Fruit fly (Drosophila melanogaster) whole organism, embryonic: ENCODE data around the gene CG31817.
A peak's percentile ranks its signal among the peaks of the same experiment; 100 is the strongest.

Experiments
- CG10565 ChIP-seq: fragments of 200-800 bp; sonication (Bioruptor generic); optimal IDR thresholded peaks from 3 replicates; lab custom pipeline; 2016; ENCODE audit warnings: missing biosample characterization, mild to moderate bottlenecking, missing genetic modification characterization
- CG12391 ChIP-seq: fragments of 200-800 bp; sonication (Bioruptor generic); optimal IDR thresholded peaks from 3 replicates; lab custom pipeline; 2018; ENCODE audit warnings: missing biosample characterization, mild to moderate bottlenecking, missing genetic modification characterization, moderate library complexity
- CG12659 ChIP-seq: fragments of 200-800 bp; sonication (Bioruptor generic); optimal IDR thresholded peaks from 3 replicates; lab custom pipeline; 2017; ENCODE audit warnings: mild to moderate bottlenecking, missing biosample characterization, missing genetic modification reagents, missing genetic modification characterization
- CG12769 ChIP-seq: fragments of 200-800 bp; sonication (Bioruptor generic); optimal IDR thresholded peaks from 2 replicates; lab custom pipeline; 2019; ENCODE audit warnings: missing biosample characterization, mild to moderate bottlenecking, missing genetic modification characterization, moderate library complexity
- CG14710 ChIP-seq: fragments of 200-800 bp; sonication (Bioruptor generic); optimal IDR thresholded peaks from 3 replicates; lab custom pipeline; 2019; ENCODE audit warnings: missing biosample characterization, mild to moderate bottlenecking, missing genetic modification characterization, moderate library complexity
- CG17361 ChIP-seq: fragments of 200-800 bp; sonication (Bioruptor generic); IDR thresholded peaks from 3 replicates; pipeline ENCODE4 v1.3.6; 2022; ENCODE audit warnings: missing biosample characterization, missing genetic modification characterization
- CG17385 ChIP-seq: fragments of 200-800 bp; sonication (Bioruptor generic); optimal IDR thresholded peaks from 3 replicates; lab custom pipeline; 2018; ENCODE audit warnings: missing biosample characterization, mild to moderate bottlenecking, missing genetic modification characterization
- CG17802 ChIP-seq: fragments of 200-800 bp; sonication (Bioruptor generic); optimal IDR thresholded peaks from 2 replicates; lab custom pipeline; 2018; ENCODE audit warnings: missing biosample characterization, mild to moderate bottlenecking, missing genetic modification characterization, moderate library complexity
- CG18619 ChIP-seq: fragments of 200-800 bp; sonication (Bioruptor generic); optimal IDR thresholded peaks from 3 replicates; lab custom pipeline; 2017; ENCODE audit warnings: missing biosample characterization, mild to moderate bottlenecking, missing genetic modification characterization
- CG31365 ChIP-seq: fragments of 200-800 bp; sonication (Bioruptor generic); optimal IDR thresholded peaks from 2 replicates; lab custom pipeline; 2018; ENCODE audit warnings: missing biosample characterization, mild to moderate bottlenecking, missing genetic modification characterization
- CG32532 ChIP-seq: fragments of 200-800 bp; sonication (Bioruptor generic); IDR thresholded peaks from 2 replicates; pipeline ENCODE4 v1.3.6; 2022; ENCODE audit warnings: missing biosample characterization, missing genetic modification characterization
- CG34376 ChIP-seq: fragments of 200-800 bp; sonication (Bioruptor generic); optimal IDR thresholded peaks from 2 replicates; lab custom pipeline; 2018; ENCODE audit warnings: missing biosample characterization, mild to moderate bottlenecking, missing genetic modification characterization
- CG4328 ChIP-seq: fragments of 200-800 bp; sonication (Bioruptor generic); optimal IDR thresholded peaks from 3 replicates; lab custom pipeline; 2017; ENCODE audit warnings: missing biosample characterization, missing genetic modification reagents, missing genetic modification characterization
- CG43689 ChIP-seq: fragments of 200-800 bp; sonication (Bioruptor generic); IDR thresholded peaks from 2 replicates; pipeline ENCODE4 v1.3.6; 2022; ENCODE audit warnings: missing biosample characterization, missing genetic modification characterization
- CG7786 ChIP-seq: fragments of 200-800 bp; sonication (Bioruptor generic); optimal IDR thresholded peaks from 2 replicates; lab custom pipeline; 2016; ENCODE audit warnings: missing biosample characterization, missing genetic modification characterization
- CG8359 ChIP-seq: fragments of 200-800 bp; sonication (Bioruptor generic); optimal IDR thresholded peaks from 2 replicates; lab custom pipeline; 2017; ENCODE audit warnings: missing biosample characterization, mild to moderate bottlenecking, missing genetic modification characterization, borderline replicate concordance
- CG9932 ChIP-seq: fragments of 200-800 bp; sonication (Bioruptor generic); IDR thresholded peaks from 2 replicates; pipeline ENCODE4 v1.3.6; 2022; ENCODE audit warnings: missing biosample characterization, missing genetic modification characterization
- Gug ChIP-seq: fragments of 200-800 bp; sonication (Bioruptor generic); IDR thresholded peaks from 4 replicates; pipeline ENCODE4 v1.3.6; 2022; ENCODE audit warnings: missing biosample characterization, missing genetic modification characterization
- HmgZ ChIP-seq: fragments of 200-800 bp; sonication (Bioruptor generic); optimal IDR thresholded peaks from 2 replicates; lab custom pipeline; 2018; ENCODE audit warnings: missing biosample characterization, mild to moderate bottlenecking, missing genetic modification characterization
- Hr3 ChIP-seq: fragments of 200-800 bp; sonication (Bioruptor generic); optimal IDR thresholded peaks from 3 replicates; lab custom pipeline; 2016; ENCODE audit warnings: missing biosample characterization, missing genetic modification characterization
- Med ChIP-seq: fragments of 200-800 bp; sonication (Bioruptor generic); peaks from one replicate; lab custom pipeline; 2016; ENCODE audit warnings: missing biosample characterization, missing genetic modification characterization, mild to moderate bottlenecking, inconsistent platforms, moderate library complexity
- Nf-YC ChIP-seq: fragments of 200-800 bp; optimal IDR thresholded peaks from 3 replicates; lab custom pipeline; 2019; ENCODE audit warnings: missing biosample characterization, mild to moderate bottlenecking, missing genetic modification characterization, moderate library complexity
- Opbp ChIP-seq: fragments of 200-800 bp; sonication (Bioruptor generic); IDR thresholded peaks from 3 replicates; pipeline ENCODE4 v1.3.6; 2022; ENCODE audit warnings: missing biosample characterization, missing genetic modification characterization; ENCODE audit not compliant: partially characterized antibody
- Ravus ChIP-seq: fragments of 200-800 bp; sonication (Bioruptor generic); IDR thresholded peaks from 2 replicates; pipeline ENCODE4 v1.3.6; 2022; ENCODE audit warnings: missing biosample characterization, missing genetic modification characterization
- Six4 ChIP-seq: fragments of 200-800 bp; sonication (Bioruptor generic); optimal IDR thresholded peaks from 2 replicates; lab custom pipeline; 2016; ENCODE audit warnings: missing biosample characterization, missing genetic modification characterization
- Sry-δ ChIP-seq: fragments of 200-800 bp; sonication (Bioruptor generic); optimal IDR thresholded peaks from 2 replicates; lab custom pipeline; 2016; ENCODE audit warnings: missing biosample characterization, missing genetic modification characterization
- bab2 ChIP-seq: fragments of 200-800 bp; sonication (Bioruptor generic); optimal IDR thresholded peaks from 2 replicates; lab custom pipeline; 2016; ENCODE audit warnings: missing biosample characterization, missing genetic modification characterization
- bsh ChIP-seq, 2 experiments: fragments of 200-800 bp; sonication (Bioruptor generic); optimal IDR thresholded peaks; 2 replicates each; lab custom pipeline; 2017 to 2018; ENCODE audit warnings: mild to moderate bottlenecking in 2 of 2, missing biosample characterization in 2 of 2, missing genetic modification characterization in 2 of 2, moderate library complexity in 1 of 2
- chinmo ChIP-seq: fragments of 200-800 bp; sonication (Bioruptor generic); IDR thresholded peaks from 4 replicates; pipeline ENCODE4 v1.3.6; 2022; ENCODE audit warnings: missing biosample characterization, missing genetic modification characterization; ENCODE audit not compliant: partially characterized antibody
- ci ChIP-seq: fragments of 200-800 bp; sonication (Bioruptor generic); IDR thresholded peaks from 3 replicates; pipeline ENCODE4 v1.3.6; 2022; ENCODE audit warnings: missing biosample characterization, missing genetic modification characterization
- croc ChIP-seq: fragments of 200-800 bp; sonication (Bioruptor generic); conservative IDR thresholded peaks from 3 replicates; pipeline ENCODE4 v1.3.6; 2022; ENCODE audit warnings: missing biosample characterization, missing genetic modification characterization
- danr ChIP-seq: fragments of 200-800 bp; sonication (Bioruptor generic); IDR thresholded peaks from 2 replicates; pipeline ENCODE4 v1.3.6; 2022; ENCODE audit warnings: missing biosample characterization, missing genetic modification characterization
- dmrt99B ChIP-seq: fragments of 200-800 bp; sonication (Bioruptor generic); optimal IDR thresholded peaks from 2 replicates; lab custom pipeline; 2018; ENCODE audit warnings: missing biosample characterization, mild to moderate bottlenecking, missing genetic modification characterization, moderate library complexity
- gem ChIP-seq: fragments of 200-800 bp; sonication (Bioruptor generic); optimal IDR thresholded peaks from 2 replicates; lab custom pipeline; 2019; ENCODE audit warnings: missing biosample characterization, mild to moderate bottlenecking, missing genetic modification characterization, moderate library complexity
- gfzf ChIP-seq: fragments of 200-800 bp; sonication (Bioruptor generic); optimal IDR thresholded peaks from 2 replicates; lab custom pipeline; 2016; ENCODE audit warnings: missing biosample characterization, mild to moderate bottlenecking, missing genetic modification characterization, moderate library complexity
- gsb ChIP-seq: fragments of 200-800 bp; sonication (Bioruptor generic); IDR thresholded peaks from 2 replicates; pipeline ENCODE4 v1.3.6; 2022; ENCODE audit warnings: missing biosample characterization, missing genetic modification characterization
- gsb-n ChIP-seq: fragments of 200-800 bp; sonication (Bioruptor generic); optimal IDR thresholded peaks from 3 replicates; lab custom pipeline; 2018; ENCODE audit warnings: missing biosample characterization, mild to moderate bottlenecking, missing genetic modification characterization
- ind ChIP-seq: fragments of 200-800 bp; sonication (Bioruptor generic); optimal IDR thresholded peaks from 3 replicates; lab custom pipeline; 2016; ENCODE audit warnings: missing biosample characterization, missing genetic modification characterization
- mirr ChIP-seq: fragments of 200-800 bp; sonication (Bioruptor generic); optimal IDR thresholded peaks from 3 replicates; lab custom pipeline; 2018; ENCODE audit warnings: missing biosample characterization, mild to moderate bottlenecking, missing genetic modification characterization
- nerfin-1 ChIP-seq: fragments of 200-800 bp; sonication (Bioruptor generic); optimal IDR thresholded peaks from 3 replicates; lab custom pipeline; 2019; ENCODE audit warnings: missing biosample characterization, mild to moderate bottlenecking, missing genetic modification characterization, moderate library complexity
- pfk ChIP-seq: fragments of 200-800 bp; sonication (Bioruptor generic); optimal IDR thresholded peaks from 2 replicates; lab custom pipeline; 2018; ENCODE audit warnings: missing biosample characterization, mild to moderate bottlenecking, missing genetic modification characterization, moderate library complexity
- ranshi ChIP-seq: fragments of 200-800 bp; sonication (Bioruptor generic); IDR thresholded peaks from 2 replicates; pipeline ENCODE4 v1.3.6; 2022; ENCODE audit warnings: missing biosample characterization, missing genetic modification characterization
- schlank ChIP-seq: fragments of 200-800 bp; sonication (Bioruptor generic); optimal IDR thresholded peaks from 2 replicates; lab custom pipeline; 2018; ENCODE audit warnings: missing biosample characterization, mild to moderate bottlenecking, missing genetic modification characterization
- sd ChIP-seq: fragments of 200-800 bp; sonication (Bioruptor generic); optimal IDR thresholded peaks from 3 replicates; lab custom pipeline; 2018; ENCODE audit warnings: missing biosample characterization, mild to moderate bottlenecking, missing genetic modification characterization, moderate library complexity
- slbo ChIP-seq: fragments of 200-800 bp; sonication (Bioruptor generic); IDR thresholded peaks from 2 replicates; pipeline ENCODE4 v1.3.6; 2022; ENCODE audit warnings: missing biosample characterization, missing genetic modification characterization
- sqz ChIP-seq: fragments of 200-800 bp; sonication (Bioruptor generic); optimal IDR thresholded peaks from 3 replicates; lab custom pipeline; 2018; ENCODE audit warnings: missing biosample characterization, mild to moderate bottlenecking, missing genetic modification characterization
- ssp ChIP-seq: fragments of 200-800 bp; sonication (Bioruptor generic); IDR thresholded peaks from 2 replicates; pipeline ENCODE4 v1.3.6; 2022; ENCODE audit warnings: missing biosample characterization, missing genetic modification characterization
- tin ChIP-seq: fragments of 200-800 bp; sonication (Bioruptor generic); optimal IDR thresholded peaks from 3 replicates; lab custom pipeline; 2016; ENCODE audit warnings: missing biosample characterization, missing genetic modification characterization
- tna ChIP-seq: fragments of 200-800 bp; sonication (Bioruptor generic); IDR thresholded peaks from 2 replicates; pipeline ENCODE4 v1.3.6; 2022; ENCODE audit warnings: missing biosample characterization, missing genetic modification characterization; ENCODE audit not compliant: partially characterized antibody

Gene CG31817

DNA sequence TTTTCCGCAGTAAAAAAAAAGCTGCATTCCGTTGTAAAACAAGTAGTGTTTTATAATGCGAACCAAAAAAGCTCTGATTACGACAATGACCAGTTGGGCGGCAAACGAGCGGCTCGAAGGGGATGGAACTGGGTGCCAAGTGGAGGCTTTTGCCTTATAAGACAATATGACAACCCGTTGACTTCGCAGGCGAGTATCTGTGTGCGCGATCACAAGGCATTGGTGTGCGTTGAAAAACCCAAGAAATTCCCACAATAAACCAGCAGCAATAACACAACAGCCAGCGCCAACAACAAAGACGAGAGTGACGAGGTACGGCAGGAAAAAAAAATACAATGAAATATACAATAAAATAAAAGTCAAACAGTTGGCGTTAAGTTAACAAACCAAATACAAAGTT is 22.7 kb downstream of the CG31817 start (continued):
- TF ChIP-seq chinmo (GFP tag; lab: Robert Waterston, UW), result peak; percentile 95
- peak; percentile 65 for TF ChIP-seq sqz
- TF ChIP-seq gsb (GFP tag; lab: Robert Waterston, UW), result no peak
- TF ChIP-seq mirr (GFP tag; lab: Kevin White, UChicago), result peak; percentile 77
- TF ChIP-seq CG9932 (GFP tag; lab: Robert Waterston, UW), result no peak
- peak; percentile 30; the same call in 1 of the 2 replicates for TF ChIP-seq slbo (GFP tag; lab: Robert Waterston, UW)
- peak; percentile 31 for TF ChIP-seq schlank (tag; lab: Kevin White, UChicago)
- peak; percentile 17 for TF ChIP-seq CG17385
- TF ChIP-seq tna (GFP tag; lab: Robert Waterston, UW), result peak; percentile 43; the same call in 1 of the 2 replicates
- TF ChIP-seq CG17361 (GFP tag; lab: Robert Waterston, UW), result no peak
- peak; percentile 25 for TF ChIP-seq pfk
- peak; percentile 57 for TF ChIP-seq HmgZ (tag; lab: Kevin White, UChicago)

DNA sequence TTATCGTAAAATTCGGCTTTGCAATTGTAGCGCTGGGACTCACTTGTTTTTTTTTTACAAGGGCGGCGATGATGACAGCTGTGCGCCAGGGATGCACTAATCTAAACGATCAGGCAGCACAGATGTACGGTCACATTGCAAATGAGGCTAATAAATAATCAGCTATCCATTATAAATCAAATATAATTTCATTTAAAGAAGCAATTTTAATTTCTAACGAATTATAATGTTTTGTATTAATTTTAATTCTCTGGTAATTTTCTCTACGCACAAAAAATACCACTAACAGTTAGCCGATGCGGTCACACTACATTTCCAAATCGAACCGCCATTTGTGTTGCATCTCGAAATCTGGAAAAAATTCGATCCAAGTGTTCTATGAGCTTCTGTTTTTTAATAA is 27.0 kb downstream of the CG31817 start, which contains the start of the genes cni and fzy:
TSS of gene cni (minus strand) at position 79 of the 400 bp plus-strand sequence.
TSS of gene fzy (plus strand) at position 309 of the 400 bp plus-strand sequence.
- TF ChIP-seq ssp (GFP tag; lab: Robert Waterston, UW) (no peak), croc (no peak), Hr3 (GFP tag; lab: Kevin White, UChicago) (peak; percentile 27), bsh (GFP tag; optimal IDR thresholded peaks at IDR 0.05; lab: Kevin White, UChicago) (no peak), Gug (GFP tag; lab: Robert Waterston, UW) (no peak), Med (peak; percentile 10), Ravus (GFP tag; lab: Robert Waterston, UW) (no peak), nerfin-1 (no peak), dmrt99B (tag; lab: Kevin White, UChicago) (no peak), sd (tag; lab: Kevin White, UChicago) (no peak), CG8359 (GFP tag; lab: Kevin White, UChicago) (no peak), CG7786 (no peak), gfzf (peak; percentile 80), CG12659 (GFP tag; lab: Kevin White, UChicago) (peak; percentile 74), CG17361 (GFP tag; lab: Robert Waterston, UW) (peak; percentile 38; the same call in 1 of the 3 replicates), gem (tag; lab: Kevin White, UChicago) (peak; percentile 50), ranshi (no peak), Six4 (GFP tag; lab: Kevin White, UChicago) (peak; percentile 8), CG14710 (tag; lab: Kevin White, UChicago) (peak; percentile 85), CG17802 (tag; lab: Kevin White, UChicago) (no peak), CG12769 (tag; lab: Kevin White, UChicago) (no peak), tin (GFP tag; lab: Kevin White, UChicago) (peak; percentile 31), Sry-δ (GFP tag; lab: Kevin White, UChicago) (peak; percentile 53), CG18619 (GFP tag; lab: Kevin White, UChicago) (no peak), gsb-n (peak; percentile 40), ind (peak; percentile 34), CG32532 (GFP tag; lab: Robert Waterston, UW) (0 out of 2 replicates have a peak, but pooled peaks have one; percentile 15), Nf-YC (peak; percentile 37), ci (GFP tag; lab: Robert Waterston, UW) (no peak), CG10565 (GFP tag; lab: Kevin White, UChicago) (no peak), CG4328 (no peak), CG43689 (no peak), HmgZ (tag; lab: Kevin White, UChicago) (peak; percentile 56), Opbp (GFP tag; lab: Robert Waterston, UW) (no peak; the same call in 2 of the 3 replicates), CG34376 (GFP tag; lab: Kevin White, UChicago) (peak; percentile 16), CG31365 (tag; lab: Kevin White, UChicago) (no peak), danr (no peak), bab2 (GFP tag; lab: Kevin White, UChicago) (peak; percentile 23), CG12391 (tag; lab: Kevin White, UChicago) (peak; percentile 74)
